Worm (Caenorhabditis elegans) whole organism, young adult: ENCODE measurements around the gene clec-197.

Experiments used
- F10E7.11 ChIP-seq: sonication (generic microtip); optimal IDR thresholded peaks from 2 replicates; lab custom pipeline; 2017; ENCODE audit warnings: mild to moderate bottlenecking, missing genetic modification characterization, moderate library complexity, missing compliant biosample characterization
- F23B12.7 ChIP-seq: sonication (generic microtip); optimal IDR thresholded peaks from 2 replicates; lab custom pipeline; 2017; ENCODE audit warnings: missing genetic modification characterization, mild to moderate bottlenecking, missing compliant biosample characterization, antibody characterized with exemption, moderate library complexity; ENCODE audit not compliant: insufficient read depth
- F33H1.4 ChIP-seq: fragments of 200-800 bp; sonication (Bioruptor generic); IDR thresholded peaks from 2 replicates; pipeline ENCODE4 v1.3.6; 2022; ENCODE audit warnings: missing genetic modification reagents, missing genetic modification characterization, missing compliant biosample characterization
- F39B2.1 ChIP-seq: fragments of 200-800 bp; sonication (Bioruptor generic); IDR thresholded peaks from 2 replicates; pipeline ENCODE4 v1.3.6; 2022; ENCODE audit warnings: missing genetic modification reagents, missing genetic modification characterization, missing compliant biosample characterization
- F52B5.7 ChIP-seq: sonication (generic microtip); optimal IDR thresholded peaks from 2 replicates; lab custom pipeline; 2016; ENCODE audit warnings: mild to moderate bottlenecking, missing genetic modification characterization, missing compliant biosample characterization
- F57A8.1 ChIP-seq: fragments of 200-800 bp; sonication (Bioruptor generic); optimal IDR thresholded peaks from 2 replicates; lab custom pipeline; 2018; ENCODE audit warnings: mild to moderate bottlenecking, missing genetic modification characterization, moderate library complexity, missing compliant biosample characterization
- K11D2.4 ChIP-seq: fragments of 200-800 bp; sonication (Bioruptor generic); IDR thresholded peaks from 2 replicates; pipeline ENCODE4 v1.3.6; 2022; ENCODE audit warnings: missing genetic modification reagents, missing genetic modification characterization, missing compliant biosample characterization
- T26A5.8 ChIP-seq: sonication (generic microtip); optimal IDR thresholded peaks from 2 replicates; lab custom pipeline; 2016; ENCODE audit warnings: missing genetic modification characterization, missing compliant biosample characterization
- Y79H2A.3 ChIP-seq: fragments of 200-800 bp; sonication (Bioruptor generic); conservative IDR thresholded peaks from 2 replicates; pipeline ENCODE4 v1.3.6; 2022; ENCODE audit warnings: missing genetic modification reagents, missing genetic modification characterization, missing compliant biosample characterization
- ama-1 ChIP-seq, 3 experiments: fragments of 150-350 bp in 1 of 3; sonication (generic microtip) in 2 of 3; optimal IDR thresholded peaks; 2 replicates each; lab custom pipeline; 2014 to 2018; ENCODE audit warnings: missing biosample characterization in 2 of 3, missing genetic modification characterization in 2 of 3, missing genetic modification reagents in 2 of 3
- athp-1 ChIP-seq: sonication (generic microtip); optimal IDR thresholded peaks from 2 replicates; lab custom pipeline; 2017; ENCODE audit warnings: mild to moderate bottlenecking, missing genetic modification characterization, missing compliant biosample characterization
- attf-3 ChIP-seq: fragments of 200-800 bp; sonication (Bioruptor generic); conservative IDR thresholded peaks from 2 replicates; pipeline ENCODE4 v1.3.6; 2022; ENCODE audit warnings: missing genetic modification reagents, missing genetic modification characterization, missing compliant biosample characterization
- attf-5 ChIP-seq: fragments of 200-800 bp; sonication (Bioruptor generic); optimal IDR thresholded peaks from 2 replicates; lab custom pipeline; 2018; ENCODE audit warnings: mild to moderate bottlenecking, missing genetic modification characterization, missing compliant biosample characterization
- ceh-100 ChIP-seq: fragments of 200-800 bp; sonication (Bioruptor generic); IDR thresholded peaks from 2 replicates; pipeline ENCODE4 v1.3.6; 2022; ENCODE audit warnings: missing genetic modification reagents, missing genetic modification characterization, missing compliant biosample characterization
- ceh-58 ChIP-seq: fragments of 200-800 bp; sonication (Bioruptor generic); IDR thresholded peaks from 2 replicates; pipeline ENCODE4 v1.3.6; 2022; ENCODE audit warnings: missing genetic modification characterization, missing compliant biosample characterization
- dpff-1 ChIP-seq: sonication (generic microtip); optimal IDR thresholded peaks from 2 replicates; lab custom pipeline; 2017; ENCODE audit warnings: mild to moderate bottlenecking, missing genetic modification characterization, missing compliant biosample characterization
- him-1 ChIP-seq: sonication (generic microtip); optimal IDR thresholded peaks from 2 replicates; lab custom pipeline; 2016; ENCODE audit warnings: missing genotype, missing genetic modification reagents, missing genetic modification characterization, missing compliant biosample characterization
- hlh-12 ChIP-seq: sonication (generic microtip); optimal IDR thresholded peaks from 2 replicates; lab custom pipeline; 2016; ENCODE audit warnings: missing genetic modification characterization, missing compliant biosample characterization
- hmg-20 ChIP-seq: fragments of 200-800 bp; sonication (Bioruptor generic); IDR thresholded peaks from 2 replicates; pipeline ENCODE4 v1.3.6; 2022; ENCODE audit warnings: missing genetic modification reagents, missing genetic modification characterization, missing compliant biosample characterization
- hsf-1 ChIP-seq: fragments of 200-800 bp; sonication (Bioruptor generic); IDR thresholded peaks from 2 replicates; pipeline ENCODE4 v1.3.6; 2022; ENCODE audit warnings: missing genetic modification reagents, missing genetic modification characterization, missing compliant biosample characterization
- let-526 ChIP-seq: fragments of 200-800 bp; sonication (Bioruptor generic); IDR thresholded peaks from 2 replicates; pipeline ENCODE4 v1.3.6; 2022; ENCODE audit warnings: missing genetic modification reagents, missing genetic modification characterization, missing compliant biosample characterization
- let-607 ChIP-seq, 2 experiments: fragments of 200-800 bp in 1 of 2; sonication (Bioruptor generic) in 1 of 2; sonication (generic microtip) in 1 of 2; optimal IDR thresholded peaks; 2 replicates each; lab custom pipeline; 2016 to 2018; ENCODE audit warnings: mild to moderate bottlenecking in 2 of 2, missing compliant biosample characterization in 2 of 2, missing genetic modification characterization in 2 of 2, moderate library complexity in 2 of 2, missing genotype in 1 of 2
- lsl-1 ChIP-seq: fragments of 200-800 bp; sonication (Bioruptor generic); optimal IDR thresholded peaks from 2 replicates; lab custom pipeline; 2018; ENCODE audit warnings: mild to moderate bottlenecking, missing genetic modification characterization, moderate library complexity, missing compliant biosample characterization
- madf-10 ChIP-seq: sonication (generic microtip); optimal IDR thresholded peaks from 2 replicates; lab custom pipeline; 2016; ENCODE audit warnings: mild to moderate bottlenecking, missing genetic modification characterization, missing compliant biosample characterization
- madf-6 ChIP-seq: fragments of 200-800 bp; sonication (Bioruptor generic); IDR thresholded peaks from 2 replicates; pipeline ENCODE4 v1.3.6; 2022; ENCODE audit warnings: missing genetic modification reagents, missing genetic modification characterization, missing compliant biosample characterization
- mcd-1 ChIP-seq: fragments of 200-800 bp; sonication (Bioruptor generic); IDR thresholded peaks from 2 replicates; pipeline ENCODE4 v1.3.6; 2022; ENCODE audit warnings: missing genetic modification reagents, missing genetic modification characterization, missing compliant biosample characterization
- mxl-1 ChIP-seq: sonication (generic microtip); optimal IDR thresholded peaks from 2 replicates; lab custom pipeline; 2016; ENCODE audit warnings: missing genetic modification characterization, missing compliant biosample characterization
- nhr-80 ChIP-seq: sonication (generic microtip); optimal IDR thresholded peaks from 2 replicates; lab custom pipeline; 2016; ENCODE audit warnings: missing genetic modification characterization, missing compliant biosample characterization
- rec-8 ChIP-seq, 2 experiments: sonication (generic microtip); optimal IDR thresholded peaks; 2 replicates each; lab custom pipeline; 2016; ENCODE audit warnings: mild to moderate bottlenecking in 2 of 2, missing genetic modification characterization in 2 of 2, missing genetic modification reagents in 2 of 2, missing genotype in 2 of 2, missing biosample characterization in 1 of 2, missing compliant biosample characterization in 1 of 2, moderate library complexity in 1 of 2
- rpc-1 ChIP-seq, 2 experiments: fragments of 150-350 bp in 1 of 2; sonication (generic microtip) in 1 of 2; optimal IDR thresholded peaks; 2 replicates each; lab custom pipeline; 2014 to 2018; ENCODE audit warnings: missing biosample characterization in 1 of 2, missing genetic modification characterization in 1 of 2, missing genetic modification reagents in 1 of 2, missing genotype in 1 of 2
- snpc-3.4 ChIP-seq: sonication (generic microtip); optimal IDR thresholded peaks from 2 replicates; lab custom pipeline; 2017; ENCODE audit warnings: missing genetic modification characterization, mild to moderate bottlenecking, missing compliant biosample characterization, antibody characterized with exemption, moderate library complexity, missing genotype, missing genetic modification reagents
- snpc-4 ChIP-seq, 5 experiments: fragments of 150-350 bp in 1 of 5; sonication (generic microtip) in 4 of 5; optimal IDR thresholded peaks; 2 replicates each; lab custom pipeline; 2014 to 2018; ENCODE audit warnings: missing genetic modification characterization in 5 of 5, missing biosample characterization in 3 of 5, antibody characterized with exemption in 2 of 5, mild to moderate bottlenecking in 2 of 5, missing compliant biosample characterization in 2 of 5, missing genotype in 2 of 5, moderate library complexity in 2 of 5, missing genetic modification reagents in 1 of 5
- tbp1 ChIP-seq: fragments of 200-800 bp; sonication (Bioruptor generic); optimal IDR thresholded peaks from 2 replicates; lab custom pipeline; 2018; ENCODE audit warnings: mild to moderate bottlenecking, missing genetic modification characterization, missing compliant biosample characterization
- tbx-9 ChIP-seq: sonication (generic microtip); optimal IDR thresholded peaks from 2 replicates; lab custom pipeline; 2016; ENCODE audit warnings: borderline replicate concordance, missing genetic modification characterization, inconsistent platforms, missing compliant biosample characterization
- xnd-1 ChIP-seq: sonication (generic microtip); optimal IDR thresholded peaks from 2 replicates; lab custom pipeline; 2016; ENCODE audit warnings: missing genotype, missing genetic modification reagents, missing genetic modification characterization, missing compliant biosample characterization
- zim-3 ChIP-seq: sonication (generic microtip); optimal IDR thresholded peaks from 2 replicates; lab custom pipeline; 2017; ENCODE audit warnings: mild to moderate bottlenecking, missing genetic modification characterization, moderate library complexity, missing compliant biosample characterization
- ztf-18 ChIP-seq: sonication (generic microtip); optimal IDR thresholded peaks from 2 replicates; lab custom pipeline; 2016; ENCODE audit warnings: missing genotype, mild to moderate bottlenecking, missing genetic modification characterization, missing compliant biosample characterization
- ztf-25 ChIP-seq: fragments of 200-800 bp; sonication (Bioruptor generic); IDR thresholded peaks from 2 replicates; pipeline ENCODE4 v1.3.6; 2022; ENCODE audit warnings: missing genetic modification reagents, missing genetic modification characterization, missing compliant biosample characterization
- ztf-6 ChIP-seq: fragments of 200-800 bp; sonication (Bioruptor generic); IDR thresholded peaks from 2 replicates; pipeline ENCODE4 v1.3.6; 2022; ENCODE audit warnings: missing genetic modification reagents, missing genetic modification characterization, missing compliant biosample characterization

Gene clec-197

DNA sequence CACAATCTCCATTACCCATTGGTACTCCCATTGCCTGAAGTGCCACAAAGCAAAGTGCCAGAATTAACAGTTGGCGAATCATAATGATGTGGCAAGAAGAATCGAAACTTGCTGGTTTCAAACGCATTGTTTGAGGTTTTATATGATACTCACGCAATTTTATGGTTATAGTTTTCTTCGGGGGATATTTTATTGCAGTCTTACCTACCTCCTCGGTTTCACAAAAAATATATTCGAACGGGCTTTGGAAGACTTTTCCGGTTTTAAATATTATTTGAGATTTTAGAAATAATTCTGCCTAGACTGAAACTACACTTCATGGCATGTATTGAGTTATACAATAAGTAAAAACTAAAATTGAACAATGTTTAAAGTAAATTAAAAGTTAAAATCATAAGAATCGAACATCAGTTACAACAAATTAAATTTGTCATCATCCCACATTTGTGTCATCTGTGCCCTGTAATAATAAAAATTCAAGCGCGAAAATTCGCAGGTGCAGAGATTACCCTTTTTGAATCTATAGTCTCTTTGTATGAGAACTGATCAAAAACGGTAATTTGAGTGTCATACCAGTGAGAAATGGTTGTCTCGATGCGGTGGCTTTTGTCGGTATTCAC is at the start of gene clec-197, which contains the start of gene clec-198:
TSS of gene clec-197 (minus strand) at position 101 of the 620 bp plus-strand sequence.
TSS of gene clec-198 (plus strand) at position 570 of the 620 bp plus-strand sequence.
- no peak for TF ChIP-seq F10E7.11 (tag; lab: Kevin White, UChicago)
- TF ChIP-seq xnd-1 (tag; lab: Kevin White, UChicago), result no peak
- no peak for TF ChIP-seq F52B5.7 (tag; lab: Kevin White, UChicago)
- TF ChIP-seq athp-1 (tag; lab: Kevin White, UChicago), result no peak
- TF ChIP-seq K11D2.4 (GFP tag; lab: Robert Waterston, UW), result no peak
- no peak for TF ChIP-seq zim-3 (tag; lab: Kevin White, UChicago)
- no peak for TF ChIP-seq F23B12.7 (tag; lab: Kevin White, UChicago)
- no peak for TF ChIP-seq let-526 (GFP tag; lab: Robert Waterston, UW)
- no peak for TF ChIP-seq hlh-12 (tag; lab: Kevin White, UChicago)
- no peak for TF ChIP-seq hsf-1 (GFP tag; lab: Robert Waterston, UW)
- no peak for TF ChIP-seq ztf-6 (GFP tag; lab: Robert Waterston, UW)
- TF ChIP-seq ceh-100, result no peak

- TF ChIP-seq rpc-1 (optimal IDR thresholded peaks at IDR 0.05; lab: Kevin White, UChicago) (no peak), rpc-1 (tag; optimal IDR thresholded peaks at IDR 0.05; lab: Kevin White, UChicago) (no peak), let-607 (tag; optimal IDR thresholded peaks at IDR 0.05; lab: Kevin White, UChicago) (no peak), ztf-25 (GFP tag; lab: Robert Waterston, UW) (no peak), attf-5 (no peak), mcd-1 (GFP tag; lab: Robert Waterston, UW) (no peak), xnd-1 (tag; lab: Kevin White, UChicago) (no peak), F33H1.4 (GFP tag; lab: Robert Waterston, UW) (no peak), snpc-3.4 (no peak), T26A5.8 (tag; lab: Kevin White, UChicago) (no peak), lsl-1 (GFP tag; lab: Kevin White, UChicago) (no peak), ztf-18 (tag; lab: Kevin White, UChicago) (no peak), tbx-9 (tag; lab: Kevin White, UChicago) (no peak), dpff-1 (tag; lab: Kevin White, UChicago) (no peak), hmg-20 (GFP tag; lab: Robert Waterston, UW) (no peak), Y79H2A.3 (GFP tag; lab: Robert Waterston, UW) (no peak), K11D2.4 (GFP tag; lab: Robert Waterston, UW) (no peak), snpc-4 (GFP tag; optimal IDR thresholded peaks at IDR 0.05; lab: Kevin White, UChicago) (no peak), snpc-4 (tag; optimal IDR thresholded peaks at IDR 0.05; lab: Kevin White, UChicago) (no peak), ceh-58 (GFP tag; lab: Robert Waterston, UW) (no peak), tbp1 (GFP tag; lab: Kevin White, UChicago) (no peak), mxl-1 (no peak)
Observed at ce11 chrIV:17395910-17396309, 49.4 kb upstream of the clec-197 start, which contains the start of gene sru-15. Gene sru-15, plus strand, starts transcription at chrIV:17396210.

- TF ChIP-seq ama-1 (optimal IDR thresholded peaks at IDR 0.05; lab: Kevin White, UChicago) (no peak), ama-1 (GFP tag; optimal IDR thresholded peaks at IDR 0.05; lab: Kevin White, UChicago) (no peak), F57A8.1 (GFP tag; lab: Kevin White, UChicago) (no peak), nhr-80 (peak; percentile 86), attf-3 (GFP tag; lab: Robert Waterston, UW) (no peak), mxl-1 (no peak), let-607 (tag; optimal IDR thresholded peaks at IDR 0.05; lab: Kevin White, UChicago) (peak; percentile 18 to 49), him-1 (tag; lab: Kevin White, UChicago) (no peak), F39B2.1 (GFP tag; lab: Robert Waterston, UW) (no peak), madf-6 (no peak), rec-8 (tag; optimal IDR thresholded peaks at IDR 0.05; lab: Kevin White, UChicago) (no peak), madf-10 (tag; lab: Kevin White, UChicago) (no peak)
Observed at ce11 chrIV:17387442-17387967, 41.0 kb upstream of the clec-197 start, which contains the start of gene T02D1.8. Gene T02D1.8, minus strand, starts transcription at chrIV:17387492.
